Worm (Caenorhabditis elegans) whole organism, L4 larva: ENCODE results near the gene mlt-7.

Source experiments
- D1046.2 ChIP-seq: fragments of 200-800 bp; sonication (Bioruptor generic); IDR thresholded peaks from 2 replicates; pipeline ENCODE4 v1.3.6; 2022; ENCODE audit warnings: missing genetic modification characterization, missing compliant biosample characterization
- F44E2.7 ChIP-seq: fragments of 200-800 bp; sonication (Bioruptor generic); IDR thresholded peaks from 2 replicates; pipeline ENCODE4 v2.1.2; 2022; ENCODE audit warnings: missing genetic modification characterization, missing compliant biosample characterization
- F49E8.2 ChIP-seq: sonication (generic microtip); optimal IDR thresholded peaks from 2 replicates; lab custom pipeline; 2016; ENCODE audit warnings: missing compliant biosample characterization, mild to moderate bottlenecking, missing genetic modification characterization, borderline replicate concordance
- T26A8.4 ChIP-seq: fragments of 200-800 bp; sonication (Bioruptor generic); IDR thresholded peaks from 2 replicates; pipeline ENCODE4 v1.3.6; 2022; ENCODE audit warnings: missing genetic modification characterization, missing compliant biosample characterization
- Y105C5A.15 ChIP-seq: fragments of 200-800 bp; sonication (Bioruptor generic); IDR thresholded peaks from 2 replicates; pipeline ENCODE4 v1.3.6; 2022; ENCODE audit warnings: missing genetic modification characterization, missing compliant biosample characterization
- Y48G9A.11 ChIP-seq: fragments of 200-800 bp; sonication (Bioruptor generic); IDR thresholded peaks from 2 replicates; pipeline ENCODE4 v1.3.6; 2022; ENCODE audit warnings: missing genetic modification reagents, missing genetic modification characterization, missing compliant biosample characterization
- Y5F2A.4 ChIP-seq: fragments of 200-800 bp; sonication (Bioruptor generic); optimal IDR thresholded peaks from 2 replicates; lab custom pipeline; 2018; ENCODE audit warnings: mild to moderate bottlenecking, missing genetic modification characterization, missing compliant biosample characterization
- aly-2 ChIP-seq: sonication (generic microtip); optimal IDR thresholded peaks from 2 replicates; lab custom pipeline; 2018; ENCODE audit warnings: missing biosample characterization, missing genetic modification characterization
- ama-1 ChIP-seq: fragments of 150-350 bp; optimal IDR thresholded peaks from 2 replicates; lab custom pipeline; 2014; ENCODE audit warnings: inconsistent platforms, mixed read lengths
- arid-1 ChIP-seq: fragments of 200-800 bp; sonication (Bioruptor generic); conservative IDR thresholded peaks from 2 replicates; pipeline ENCODE4 v1.3.6; 2022; ENCODE audit warnings: missing genetic modification reagents, missing genetic modification characterization, missing compliant biosample characterization
- ceh-44 ChIP-seq: fragments of 200-800 bp; sonication (Bioruptor generic); IDR thresholded peaks from 2 replicates; pipeline ENCODE4 v1.3.6; 2022; ENCODE audit warnings: missing genetic modification reagents, missing genetic modification characterization, missing compliant biosample characterization
- ceh-62 ChIP-seq: sonication (generic microtip); optimal IDR thresholded peaks from 2 replicates; lab custom pipeline; 2017; ENCODE audit warnings: missing biosample characterization, missing genetic modification characterization
- cey-2 ChIP-seq: sonication (generic microtip); optimal IDR thresholded peaks from 3 replicates; lab custom pipeline; 2017; ENCODE audit warnings: missing genetic modification characterization, mild to moderate bottlenecking, missing compliant biosample characterization, antibody characterized with exemption, borderline replicate concordance; ENCODE audit not compliant: insufficient read depth
- ctbp-1 ChIP-seq: fragments of 200-800 bp; sonication (Bioruptor generic); IDR thresholded peaks from 2 replicates; pipeline ENCODE4 v1.3.6; 2022; ENCODE audit warnings: missing genetic modification reagents, missing genetic modification characterization, missing compliant biosample characterization
- daf-16 ChIP-seq, 3 experiments: sonication (generic microtip); optimal IDR thresholded peaks; 2 replicates each; lab custom pipeline; 2016 to 2017; ENCODE audit warnings: missing genetic modification characterization in 3 of 3, missing genetic modification reagents in 3 of 3, mild to moderate bottlenecking in 2 of 3, missing compliant biosample characterization in 2 of 3, missing biosample characterization in 1 of 3, moderate library complexity in 1 of 3
- daf-19 ChIP-seq: fragments of 200-800 bp; sonication (Bioruptor generic); conservative IDR thresholded peaks from 2 replicates; pipeline ENCODE4 v1.3.6; 2022; ENCODE audit warnings: missing genetic modification characterization, missing compliant biosample characterization
- dmd-6 ChIP-seq: fragments of 200-800 bp; sonication (Bioruptor generic); IDR thresholded peaks from 2 replicates; pipeline ENCODE4 v1.3.6; 2022; ENCODE audit warnings: missing genetic modification reagents, missing genetic modification characterization, missing compliant biosample characterization
- dmd-8 ChIP-seq: fragments of 200-800 bp; sonication (Bioruptor generic); IDR thresholded peaks from 2 replicates; pipeline ENCODE4 v1.3.6; 2022; ENCODE audit warnings: missing genetic modification characterization, missing compliant biosample characterization
- dpl-1 ChIP-seq: fragments of 150-350 bp; optimal IDR thresholded peaks from 2 replicates; lab custom pipeline; 2014; ENCODE audit warnings: missing biosample characterization, missing genetic modification reagents, missing genetic modification characterization
- dve-1 ChIP-seq: sonication (generic microtip); optimal IDR thresholded peaks from 2 replicates; lab custom pipeline; 2017; ENCODE audit warnings: antibody characterized with exemption, mild to moderate bottlenecking, missing genetic modification characterization, missing compliant biosample characterization; ENCODE audit not compliant: insufficient read depth
- egl-27 ChIP-seq: sonication (generic microtip); optimal IDR thresholded peaks from 3 replicates; lab custom pipeline; 2017; ENCODE audit warnings: missing biosample characterization, missing genetic modification reagents, missing genetic modification characterization
- fos-1 ChIP-seq: fragments of 150-350 bp; optimal IDR thresholded peaks from 2 replicates; lab custom pipeline; 2014; ENCODE audit warnings: missing biosample characterization, missing genetic modification characterization
- hlh-30 ChIP-seq: sonication (generic microtip); optimal IDR thresholded peaks from 2 replicates; lab custom pipeline; 2017; ENCODE audit warnings: antibody characterized with exemption, mild to moderate bottlenecking, missing genetic modification characterization, missing compliant biosample characterization; ENCODE audit not compliant: insufficient read depth
- hmg-1.1 ChIP-seq: fragments of 200-800 bp; sonication (Bioruptor generic); IDR thresholded peaks from 2 replicates; pipeline ENCODE4 v1.3.6; 2022; ENCODE audit warnings: missing genetic modification reagents, missing genetic modification characterization, missing compliant biosample characterization
- lim-7 ChIP-seq: fragments of 200-800 bp; sonication (Bioruptor generic); IDR thresholded peaks from 2 replicates; pipeline ENCODE4 v1.3.6; 2022; ENCODE audit warnings: missing genetic modification characterization, missing compliant biosample characterization
- lin-1 ChIP-seq: fragments of 200-800 bp; sonication (Bioruptor generic); IDR thresholded peaks from 2 replicates; pipeline ENCODE4 v1.3.6; 2022; ENCODE audit warnings: missing genetic modification reagents, missing genetic modification characterization, missing compliant biosample characterization
- lin-29 ChIP-seq: fragments of 200-800 bp; sonication (Bioruptor generic); IDR thresholded peaks from 2 replicates; pipeline ENCODE4 v1.3.6; 2022; ENCODE audit warnings: missing genetic modification reagents, missing genetic modification characterization, missing compliant biosample characterization
- lin-38 ChIP-seq: fragments of 200-800 bp; sonication (Bioruptor generic); IDR thresholded peaks from 2 replicates; pipeline ENCODE4 v1.3.6; 2022; ENCODE audit warnings: missing genetic modification reagents, missing genetic modification characterization, missing compliant biosample characterization
- lin-39 ChIP-seq: fragments of 150-350 bp; optimal IDR thresholded peaks from 2 replicates; lab custom pipeline; 2014; ENCODE audit warnings: missing biosample characterization, missing genetic modification reagents, missing genetic modification characterization
- lsy-2 ChIP-seq, 2 experiments: fragments of 150-350 bp in 1 of 2; sonication (generic microtip) in 1 of 2; optimal IDR thresholded peaks; 2 replicates each; lab custom pipeline; 2014 to 2017; ENCODE audit warnings: missing biosample characterization in 2 of 2, missing genetic modification characterization in 2 of 2
- nhr-25 ChIP-seq: sonication (generic microtip); optimal IDR thresholded peaks from 2 replicates; lab custom pipeline; 2017; ENCODE audit warnings: missing genetic modification characterization, mild to moderate bottlenecking, missing compliant biosample characterization, antibody characterized with exemption, moderate library complexity, borderline replicate concordance; ENCODE audit not compliant: insufficient read depth
- nhr-28 ChIP-seq: fragments of 150-350 bp; optimal IDR thresholded peaks from 2 replicates; lab custom pipeline; 2014; ENCODE audit warnings: missing biosample characterization, missing genetic modification characterization
- nhr-41 ChIP-seq: fragments of 200-800 bp; sonication (Bioruptor generic); IDR thresholded peaks from 2 replicates; pipeline ENCODE4 v1.3.6; 2022; ENCODE audit warnings: missing genetic modification reagents, missing genetic modification characterization, missing compliant biosample characterization
- nhr-48 ChIP-seq: sonication (generic microtip); optimal IDR thresholded peaks from 2 replicates; lab custom pipeline; 2016; ENCODE audit warnings: mild to moderate bottlenecking, missing genetic modification characterization, missing compliant biosample characterization
- nhr-6 ChIP-seq: fragments of 150-350 bp; optimal IDR thresholded peaks from 2 replicates; lab custom pipeline; 2014; ENCODE audit warnings: missing biosample characterization, missing genetic modification characterization
- nhr-76 ChIP-seq: fragments of 150-350 bp; optimal IDR thresholded peaks from 2 replicates; lab custom pipeline; 2014; ENCODE audit warnings: missing biosample characterization, missing genetic modification characterization
- pha-4 ChIP-seq, 2 experiments: fragments of 150-350 bp in 1 of 2; fragments of 200-800 bp in 1 of 2; sonication (Bioruptor generic) in 1 of 2; IDR thresholded peaks in 1 of 2; optimal IDR thresholded peaks in 1 of 2; 2 replicates each; pipeline versions ENCODE4 v1.3.6 to Lab custom; 2014 to 2022; ENCODE audit warnings: missing genetic modification characterization in 2 of 2, missing genetic modification reagents in 2 of 2, missing biosample characterization in 1 of 2, missing compliant biosample characterization in 1 of 2
- set-16 ChIP-seq: fragments of 200-800 bp; sonication (Bioruptor generic); IDR thresholded peaks from 2 replicates; pipeline ENCODE4 v1.3.6; 2022; ENCODE audit warnings: missing genetic modification reagents, missing genetic modification characterization, missing compliant biosample characterization
- snpc-1.2 ChIP-seq: fragments of 200-800 bp; sonication (Bioruptor generic); IDR thresholded peaks from 2 replicates; pipeline ENCODE4 v1.3.6; 2022; ENCODE audit warnings: missing genetic modification reagents, missing genetic modification characterization, missing compliant biosample characterization
- spr-1 ChIP-seq: sonication (generic microtip); optimal IDR thresholded peaks from 2 replicates; lab custom pipeline; 2016; ENCODE audit warnings: mild to moderate bottlenecking, missing genetic modification characterization, missing compliant biosample characterization
- tag-97 ChIP-seq: fragments of 200-800 bp; sonication (Bioruptor generic); IDR thresholded peaks from 2 replicates; pipeline ENCODE4 v1.3.6; 2022; ENCODE audit warnings: missing genetic modification characterization, missing compliant biosample characterization
- unc-39 ChIP-seq: sonication (generic microtip); optimal IDR thresholded peaks from 2 replicates; lab custom pipeline; 2017; ENCODE audit warnings: missing biosample characterization, missing genetic modification characterization
- vab-7 ChIP-seq: fragments of 200-800 bp; sonication (Bioruptor generic); IDR thresholded peaks from 2 replicates; pipeline ENCODE4 v1.3.6; 2022; ENCODE audit warnings: missing genetic modification reagents, missing genetic modification characterization, missing compliant biosample characterization
- zfp-2 ChIP-seq: sonication (generic microtip); optimal IDR thresholded peaks from 2 replicates; lab custom pipeline; 2016; ENCODE audit warnings: mild to moderate bottlenecking, missing genetic modification characterization, missing compliant biosample characterization
- zip-2 ChIP-seq: fragments of 150-350 bp; optimal IDR thresholded peaks from 2 replicates; lab custom pipeline; 2014; ENCODE audit warnings: missing biosample characterization, missing genetic modification characterization
- ztf-11 ChIP-seq: fragments of 150-350 bp; optimal IDR thresholded peaks from 2 replicates; lab custom pipeline; 2014; ENCODE audit warnings: missing biosample characterization, missing genetic modification characterization

The mlt-7 gene

DNA sequence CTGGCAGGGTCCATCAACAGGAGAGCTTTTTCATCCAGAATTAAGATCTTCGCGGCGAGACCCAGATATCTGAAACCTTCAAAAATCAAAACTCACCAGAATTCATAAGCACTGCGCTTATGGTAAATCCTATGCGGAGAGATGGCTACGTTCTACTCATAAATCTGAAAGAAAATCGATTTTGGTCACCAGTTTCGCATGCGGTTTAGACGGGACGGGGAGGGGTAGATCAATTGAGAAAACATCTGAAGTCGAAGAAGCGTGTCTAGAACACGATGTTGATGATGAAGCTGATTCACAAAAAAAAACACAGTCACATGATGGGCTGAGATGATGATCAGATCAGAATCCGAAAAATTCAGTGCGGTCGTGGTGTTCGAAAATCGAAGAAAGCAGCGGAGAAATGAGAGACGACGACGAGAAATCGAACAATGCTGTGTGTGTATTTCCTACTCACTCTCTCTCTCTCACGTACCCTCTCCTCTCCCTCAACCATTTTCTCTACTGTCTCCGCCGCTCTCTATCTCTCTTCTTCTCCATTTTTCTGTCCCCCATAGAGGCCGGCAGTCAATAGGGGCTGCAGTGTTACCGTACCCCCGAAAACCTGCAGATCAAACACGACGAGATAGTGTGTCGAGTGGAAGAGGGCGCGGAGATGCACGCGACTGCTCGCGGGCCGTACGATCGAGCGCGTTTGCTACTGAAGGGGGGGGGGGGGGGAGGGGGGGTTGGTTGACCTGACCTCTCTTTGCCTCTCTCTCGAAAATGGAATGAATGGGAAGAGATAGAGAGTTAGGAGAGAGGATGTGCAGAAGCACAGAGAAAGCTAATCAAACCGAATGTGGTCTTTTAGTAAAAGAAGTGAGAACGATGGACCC is 16.3 kb upstream of the mlt-7 start, which contains the start of gene ntl-2 (continued):
- TF ChIP-seq pha-4 (GFP tag; IDR thresholded peaks at IDR 0.05; lab: Robert Waterston, UW) (peak; percentile 97), pha-4 (tag; optimal IDR thresholded peaks at IDR 0.05; lab: Kevin White, UChicago) (peak; percentile 76), dmd-6 (GFP tag; lab: Robert Waterston, UW) (peak; percentile 90), aly-2 (tag; lab: Kevin White, UChicago) (no peak), D1046.2 (GFP tag; lab: Robert Waterston, UW) (peak; percentile 80; the same call in 1 of the 2 replicates), nhr-28 (tag; lab: Kevin White, UChicago) (peak; percentile 83), tag-97 (GFP tag; lab: Robert Waterston, UW) (no peak), daf-19 (GFP tag; lab: Robert Waterston, UW) (no peak), T26A8.4 (GFP tag; lab: Robert Waterston, UW) (peak; percentile 92), F49E8.2 (tag; lab: Kevin White, UChicago) (no peak), hmg-1.1 (GFP tag; lab: Robert Waterston, UW) (peak; percentile 93), ceh-62 (tag; lab: Kevin White, UChicago) (no peak), lin-39 (tag; lab: Kevin White, UChicago) (no peak), lin-1 (peak; percentile 76), ama-1 (lab: Kevin White, UChicago) (peak; percentile 10), nhr-48 (peak; percentile 77), unc-39 (tag; lab: Kevin White, UChicago) (no peak), daf-16 (GFP tag; optimal IDR thresholded peaks at IDR 0.05; lab: Kevin White, UChicago) (peak in 1 of 2 experiments; percentile 81), daf-16 (tag; optimal IDR thresholded peaks at IDR 0.05; lab: Kevin White, UChicago) (peak; percentile 88), nhr-41 (GFP tag; lab: Robert Waterston, UW) (peak; percentile 76; the same call in 1 of the 2 replicates), cey-2 (peak; percentile 18), hlh-30 (tag; lab: Kevin White, UChicago) (peak; percentile 92), lim-7 (GFP tag; lab: Robert Waterston, UW) (peak; percentile 71; the same call in 1 of the 2 replicates), zip-2 (tag; lab: Kevin White, UChicago) (no peak), F44E2.7 (0 out of 2 replicates have a peak, but pooled peaks have one; percentile 7), Y105C5A.15 (GFP tag; lab: Robert Waterston, UW) (no peak), dpl-1 (peak; percentile 77), spr-1 (peak; percentile 86), fos-1 (tag; lab: Kevin White, UChicago) (no peak), egl-27 (tag; lab: Kevin White, UChicago) (no peak), nhr-6 (tag; lab: Kevin White, UChicago) (peak; percentile 96), dmd-8 (GFP tag; lab: Robert Waterston, UW) (no peak), ztf-11 (no peak), lin-29 (0 out of 2 replicates have a peak, but pooled peaks have one; percentile 41), ctbp-1 (peak; percentile 93), snpc-1.2 (GFP tag; lab: Robert Waterston, UW) (peak; percentile 55; the same call in 1 of the 2 replicates), nhr-25 (peak; percentile 90), set-16 (GFP tag; lab: Robert Waterston, UW) (peak; percentile 100), dve-1 (tag; lab: Kevin White, UChicago) (peak; percentile 97), Y48G9A.11 (GFP tag; lab: Robert Waterston, UW) (no peak), arid-1 (GFP tag; lab: Robert Waterston, UW) (peak; percentile 86), nhr-76 (tag; lab: Kevin White, UChicago) (no peak), Y5F2A.4 (GFP tag; lab: Kevin White, UChicago) (peak; percentile 79), lsy-2 (tag; optimal IDR thresholded peaks at IDR 0.05; lab: Kevin White, UChicago) (peak; percentile 98 to 99), lin-38 (peak; percentile 95), ceh-44 (peak; percentile 77), zfp-2 (tag; lab: Kevin White, UChicago) (peak; percentile 76), vab-7 (peak; percentile 74)
